Worm (Caenorhabditis elegans): Measurements from ENCODE around the gene rps-24.

rps-24 gene

ce11 chrIV:338192-338831 is 47.4 kb upstream of the rps-24 start:
- TF ChIP-seq ceh-44 (GFP tag; IDR thresholded peaks at IDR 0.05) (no peak), ceh-32 (tag; optimal IDR thresholded peaks at IDR 0.05; ENCODE audit: poor library complexity) (no peak), nhr-102 (tag; optimal IDR thresholded peaks at IDR 0.05) (no peak), Y48G9A.11 (GFP tag; IDR thresholded peaks at IDR 0.05) (0 out of 2 replicates have a peak, but pooled peaks have one; percentile 45), nhr-25 (tag; optimal IDR thresholded peaks at IDR 0.05; ENCODE audit: borderline replicate concordance, insufficient read depth) (no peak), ceh-28 (tag; optimal IDR thresholded peaks at IDR 0.05) (no peak), mep-1 (tag; optimal IDR thresholded peaks at IDR 0.05) (no peak), rbr-2 (tag; optimal IDR thresholded peaks at IDR 0.05) (no peak), tra-1 (GFP tag; IDR thresholded peaks at IDR 0.05) (no peak), lin-1 (GFP tag; IDR thresholded peaks at IDR 0.05) (no peak), set-16 (GFP tag; IDR thresholded peaks at IDR 0.05) (peak; percentile 55), ZK337.2 (GFP tag; IDR thresholded peaks at IDR 0.05) (no peak), hlh-11 (tag; optimal IDR thresholded peaks at IDR 0.05) (no peak), ceh-62 (tag; optimal IDR thresholded peaks at IDR 0.05) (no peak), ctbp-1 (GFP tag; IDR thresholded peaks at IDR 0.05) (no peak)

ce11 chrIV:339508-339907 is 46.2 kb upstream of the rps-24 start, which contains the start of gene cdh-8:
Gene cdh-8 (plus strand): TSS chrIV:339808.
- TF ChIP-seq zip-2 (tag; optimal IDR thresholded peaks at IDR 0.05): no peak
- no peak for TF ChIP-seq Y75B8A.6 (GFP tag; IDR thresholded peaks at IDR 0.05)
- no peak for TF ChIP-seq daf-19 (GFP tag; conservative IDR thresholded peaks at IDR 0.05)
- no peak for TF ChIP-seq lin-15B (tag; optimal IDR thresholded peaks at IDR 0.05)
- TF ChIP-seq fos-1 (tag; optimal IDR thresholded peaks at IDR 0.05): no peak
- TF ChIP-seq nhr-111 (GFP tag; optimal IDR thresholded peaks at IDR 0.05): no peak
- no peak for TF ChIP-seq gei-8 (GFP tag; optimal IDR thresholded peaks at IDR 0.05)
- no peak for TF ChIP-seq nhr-6 (tag; optimal IDR thresholded peaks at IDR 0.05)
- TF ChIP-seq zfp-3 (GFP tag; conservative IDR thresholded peaks at IDR 0.05): no peak
- TF ChIP-seq mes-2 (tag; optimal IDR thresholded peaks at IDR 0.05; ENCODE audit: poor library complexity, severe bottlenecking): no peak
- no peak for TF ChIP-seq lim-7 (GFP tag; IDR thresholded peaks at IDR 0.05)
- no peak for TF ChIP-seq unc-130 (GFP tag; optimal IDR thresholded peaks at IDR 0.05)
- no peak for TF ChIP-seq nhr-42 (GFP tag; IDR thresholded peaks at IDR 0.05)
- no peak for TF ChIP-seq egl-43 (GFP tag; IDR thresholded peaks at IDR 0.05)
- TF ChIP-seq skn-1 (tag; optimal IDR thresholded peaks at IDR 0.05): no peak
- TF ChIP-seq attf-4 (tag; optimal IDR thresholded peaks at IDR 0.05): no peak

- no peak for TF ChIP-seq dve-1 (tag; optimal IDR thresholded peaks at IDR 0.05; ENCODE audit: insufficient read depth)
- TF ChIP-seq unc-62 (GFP tag; optimal IDR thresholded peaks at IDR 0.05 in 1 of 2): peak in 1 of 2 experiments; percentile 74
- TF ChIP-seq unc-62 (tag; optimal IDR thresholded peaks at IDR 0.05): no peak
- no peak for TF ChIP-seq hif-1 (tag; optimal IDR thresholded peaks at IDR 0.05)
- no peak for TF ChIP-seq aha-1 (tag)
Observed at ce11 chrIV:343279-343678, 42.4 kb upstream of the rps-24 start.

ce11 chrIV:364983-365382 is 20.7 kb upstream of the rps-24 start:
- TF ChIP-seq lin-38 (GFP tag; IDR thresholded peaks at IDR 0.05): no peak
- TF ChIP-seq hlh-11 (tag; optimal IDR thresholded peaks at IDR 0.05): peak; percentile 27
- TF ChIP-seq lin-13 (GFP tag; optimal IDR thresholded peaks at IDR 0.05): no peak
- TF ChIP-seq spr-1 (tag; optimal IDR thresholded peaks at IDR 0.05): no peak
- TF ChIP-seq dmd-8 (GFP tag; IDR thresholded peaks at IDR 0.05): no peak
- no peak for TF ChIP-seq zfp-3 (GFP tag; conservative IDR thresholded peaks at IDR 0.05)
- no peak for TF ChIP-seq madf-9 (GFP tag; conservative IDR thresholded peaks at IDR 0.05)
- no peak for TF ChIP-seq ztf-11 (tag; optimal IDR thresholded peaks at IDR 0.05)
- TF ChIP-seq F26F4.8 (GFP tag; conservative IDR thresholded peaks at IDR 0.05): no peak
- no peak for TF ChIP-seq D1046.2 (GFP tag; IDR thresholded peaks at IDR 0.05)
- TF ChIP-seq lin-15B (tag; optimal IDR thresholded peaks at IDR 0.05): no peak
- peak in 1 of 2 experiments; percentile 85 for TF ChIP-seq hif-1 (tag; optimal IDR thresholded peaks at IDR 0.05)
